Worm (Caenorhabditis elegans) whole organism, midembryonic: ENCODE results near the gene srx-31.

Experiments used
- cog-1 ChIP-seq: sonication (generic microtip); optimal IDR thresholded peaks from 2 replicates; lab custom pipeline; 2016; ENCODE audit warnings: missing genetic modification characterization, missing compliant biosample characterization
- flt-1 ChIP-seq: fragments of 200-800 bp; sonication (Bioruptor generic); IDR thresholded peaks from 2 replicates; pipeline ENCODE4 v1.3.6; 2022; ENCODE audit warnings: missing genetic modification characterization, missing compliant biosample characterization
- klf-2 ChIP-seq: fragments of 200-800 bp; sonication (Bioruptor generic); conservative IDR thresholded peaks from 2 replicates; pipeline ENCODE4 v1.3.6; 2022; ENCODE audit warnings: missing genetic modification reagents, missing genetic modification characterization, missing compliant biosample characterization
- ref-1 ChIP-seq: fragments of 200-800 bp; sonication (Bioruptor generic); conservative IDR thresholded peaks from 2 replicates; pipeline ENCODE4 v1.3.6; 2022; ENCODE audit warnings: missing genetic modification reagents, missing genetic modification characterization, missing compliant biosample characterization
- ztf-23 ChIP-seq: fragments of 200-800 bp; sonication (Bioruptor generic); IDR thresholded peaks from 2 replicates; pipeline ENCODE4 v1.3.6; 2022; ENCODE audit warnings: missing genetic modification reagents, missing genetic modification characterization, missing compliant biosample characterization

DNA sequence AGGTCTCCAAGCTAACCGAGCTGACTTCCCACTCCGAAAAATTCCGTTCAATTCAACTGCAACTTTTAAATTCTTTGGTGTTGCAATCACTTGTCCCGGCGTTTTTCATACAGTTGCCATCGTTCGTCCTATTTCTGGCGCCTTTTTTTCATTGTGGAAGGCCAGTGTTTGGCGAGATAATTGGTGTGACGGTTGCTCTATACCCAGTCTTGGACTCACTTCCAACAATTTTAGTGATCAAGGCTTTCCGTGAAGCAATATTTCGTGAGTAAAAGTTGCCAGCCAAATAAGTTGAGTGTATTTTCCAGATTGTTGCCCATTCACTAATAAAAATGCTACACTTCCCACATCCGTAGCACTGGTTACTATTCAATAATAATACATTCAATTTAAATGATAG lies 50.6 kb downstream of the srx-31 start:
- TF ChIP-seq klf-2 (GFP tag; lab: Robert Waterston, UW): no peak
- TF ChIP-seq flt-1: no peak
- no peak for TF ChIP-seq ztf-23
- TF ChIP-seq ref-1 (GFP tag; lab: Robert Waterston, UW): no peak
- no peak for TF ChIP-seq cog-1 (tag; lab: Kevin White, UChicago)
